Fruit fly (Drosophila melanogaster): Measurements from ENCODE around the gene CG31517.

CG31517 gene

DNA sequence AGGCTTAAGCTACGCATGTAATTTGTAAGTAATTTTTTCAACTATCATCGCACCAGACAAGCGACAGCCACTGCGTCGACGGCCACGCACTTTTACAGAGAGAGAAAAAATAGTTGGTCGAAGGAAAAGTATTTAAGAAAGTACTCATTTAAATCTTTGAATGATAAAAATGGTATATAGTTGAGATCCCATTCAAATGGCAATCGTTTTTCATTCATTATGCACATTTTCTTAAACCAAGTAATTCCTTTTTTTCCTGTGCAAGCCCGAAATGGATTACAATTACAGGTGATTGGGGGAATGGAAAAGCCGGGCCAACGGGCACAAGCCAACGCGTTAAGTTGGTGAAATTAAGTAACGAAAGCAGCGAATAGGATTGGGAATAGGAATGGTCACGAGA lies 4.1 kb downstream of the CG31517 start (continued):
- no peak for TF ChIP-seq B-H2 (GFP tag; optimal IDR thresholded peaks at IDR 0.05)
- no peak for TF ChIP-seq CG31224 (GFP tag; IDR thresholded peaks at IDR 0.05)
- TF ChIP-seq Deaf1 (tag; optimal IDR thresholded peaks at IDR 0.05), result no peak
- no peak for TF ChIP-seq Dll (GFP tag; IDR thresholded peaks at IDR 0.05; ENCODE audit: partially characterized antibody)
- TF ChIP-seq Atf3 (GFP tag; optimal IDR thresholded peaks at IDR 0.05), result no peak
- TF ChIP-seq trem (tag; optimal IDR thresholded peaks at IDR 0.05), result no peak
- TF ChIP-seq CG13624 (GFP tag; optimal IDR thresholded peaks at IDR 0.05), result no peak
- no peak for TF ChIP-seq eve (GFP tag; optimal IDR thresholded peaks at IDR 0.05)
- peak; percentile 35 for TF ChIP-seq phol (tag; optimal IDR thresholded peaks at IDR 0.05)
- TF ChIP-seq CG2678 (tag; optimal IDR thresholded peaks at IDR 0.05), result no peak
- no peak for TF ChIP-seq CG10321 (GFP tag; IDR thresholded peaks at IDR 0.05)
- peak; percentile 38 for TF ChIP-seq nmo (GFP tag; optimal IDR thresholded peaks at IDR 0.05)
- TF ChIP-seq stwl (tag; optimal IDR thresholded peaks at IDR 0.05), result no peak
- no peak for TF ChIP-seq cas (GFP tag; IDR thresholded peaks at IDR 0.05)
- TF ChIP-seq Meics (GFP tag; optimal IDR thresholded peaks at IDR 0.05), result no peak
- TF ChIP-seq Sox102F (GFP tag; optimal IDR thresholded peaks at IDR 0.05), result peak; percentile 46
- TF ChIP-seq Asciz (GFP tag; optimal IDR thresholded peaks at IDR 0.05), result peak; percentile 13
- no peak for TF ChIP-seq Dref (GFP tag; IDR thresholded peaks at IDR 0.05)
- TF ChIP-seq CG18619 (GFP tag; optimal IDR thresholded peaks at IDR 0.05), result no peak
- no peak for TF ChIP-seq CG17186 (GFP tag; optimal IDR thresholded peaks at IDR 0.05)
- no peak for TF ChIP-seq caup (GFP tag; optimal IDR thresholded peaks at IDR 0.05; ENCODE audit: severe bottlenecking)
- no peak for TF ChIP-seq nerfin-1 (tag; optimal IDR thresholded peaks at IDR 0.05)
- TF ChIP-seq ewg (GFP tag; optimal IDR thresholded peaks at IDR 0.05), result no peak
- no peak for TF ChIP-seq Neu2 (GFP tag; optimal IDR thresholded peaks at IDR 0.05; ENCODE audit: borderline replicate concordance)
- peak; percentile 34 for TF ChIP-seq chn (GFP tag; optimal IDR thresholded peaks at IDR 0.05)
- no peak for TF ChIP-seq HLH4C (GFP tag; IDR thresholded peaks at IDR 0.05; ENCODE audit: partially characterized antibody)
- no peak for TF ChIP-seq yki (optimal IDR thresholded peaks at IDR 0.05)
- no peak for TF ChIP-seq CG10366 (GFP tag; IDR thresholded peaks at IDR 0.05)
- TF ChIP-seq Bteb2 (GFP tag; optimal IDR thresholded peaks at IDR 0.05), result no peak
- no peak for TF ChIP-seq CG1832 (GFP tag; optimal IDR thresholded peaks at IDR 0.05)
- no peak for TF ChIP-seq CG30020 (tag; optimal IDR thresholded peaks at IDR 0.05)
- no peak for TF ChIP-seq Lim3 (GFP tag; IDR thresholded peaks at IDR 0.05)
- TF ChIP-seq az2 (GFP tag; optimal IDR thresholded peaks at IDR 0.05), result peak; percentile 12
- no peak for TF ChIP-seq Ets97D (GFP tag; optimal IDR thresholded peaks at IDR 0.05)
- no peak for TF ChIP-seq Hsf (GFP tag; optimal IDR thresholded peaks at IDR 0.05)
- no peak for TF ChIP-seq CG12104 (GFP tag; optimal IDR thresholded peaks at IDR 0.05)
- TF ChIP-seq Spps (tag; optimal IDR thresholded peaks at IDR 0.05), result no peak
- TF ChIP-seq CG4404 (GFP tag; IDR thresholded peaks at IDR 0.05), result no peak
- TF ChIP-seq TFAM (GFP tag; optimal IDR thresholded peaks at IDR 0.05), result no peak
- peak; percentile 27 for TF ChIP-seq CG4820 (GFP tag; optimal IDR thresholded peaks at IDR 0.05)
- TF ChIP-seq kni (GFP tag; optimal IDR thresholded peaks at IDR 0.05), result peak; percentile 38
- TF ChIP-seq Bdp1 (GFP tag; optimal IDR thresholded peaks at IDR 0.05), result no peak
- TF ChIP-seq HLHmδ (GFP tag; optimal IDR thresholded peaks at IDR 0.05), result no peak
- no peak for TF ChIP-seq CG7987 (GFP tag; optimal IDR thresholded peaks at IDR 0.05)
- TF ChIP-seq CG9727 (GFP tag; optimal IDR thresholded peaks at IDR 0.05), result no peak
- peak; percentile 28 for TF ChIP-seq Oli (tag; optimal IDR thresholded peaks at IDR 0.05)
- peak; percentile 44; the same call in 1 of the 2 replicates for TF ChIP-seq chm (GFP tag; IDR thresholded peaks at IDR 0.05)
- TF ChIP-seq CG10431 (GFP tag; optimal IDR thresholded peaks at IDR 0.05), result no peak
- peak; percentile 71 for TF ChIP-seq Med (GFP tag)
- no peak for TF ChIP-seq z (GFP tag; IDR thresholded peaks at IDR 0.05)
- TF ChIP-seq Oaz (GFP tag; IDR thresholded peaks at IDR 0.05), result no peak
- TF ChIP-seq CG5180 (GFP tag; optimal IDR thresholded peaks at IDR 0.05), result no peak

Data from whole organism, embryonic.